Fruit fly (Drosophila melanogaster) whole organism: ENCODE results near the gene CG4069.

Experiments
- CG8478 ChIP-seq: fragments of >200 bp; optimal IDR thresholded peaks from 2 replicates; lab custom pipeline; 2018; ENCODE audit warnings: inconsistent platforms
- Dll ChIP-seq: fragments of >200 bp; optimal IDR thresholded peaks from 2 replicates; lab custom pipeline; 2017
- EcR ChIP-seq, 2 experiments: fragments of >200 bp; optimal IDR thresholded peaks; 2 replicates each; lab custom pipeline; 2017; ENCODE audit warnings: missing biosample characterization in 2 of 2, missing genetic modification characterization in 2 of 2, missing genetic modification reagents in 2 of 2
- pan ChIP-seq: fragments of >200 bp; optimal IDR thresholded peaks from 2 replicates; lab custom pipeline; 2017
- psq ChIP-seq: fragments of >200 bp; optimal IDR thresholded peaks from 2 replicates; lab custom pipeline; 2017
- usp ChIP-seq: fragments of >200 bp; optimal IDR thresholded peaks from 2 replicates; lab custom pipeline; 2017; ENCODE audit warnings: missing biosample characterization, missing genetic modification characterization, mixed read lengths

- TF ChIP-seq pan (lab: Kevin White, UChicago) (no peak), CG8478 (lab: Kevin White, UChicago) (no peak), EcR (GFP tag; optimal IDR thresholded peaks at IDR 0.05; lab: Kevin White, UChicago) (no peak), psq (lab: Kevin White, UChicago) (no peak), Dll (lab: Kevin White, UChicago) (no peak), usp (GFP tag; lab: Kevin White, UChicago) (no peak)
Observed at dm6 chr3L:12503865-12504650, 33.1 kb downstream of the CG4069 start, which contains the start of the genes CG10646 and vih.
